Worm (Caenorhabditis elegans) whole organism, L4/young adult: Measurements from ENCODE around the gene E02C12.9.

Source experiments
- W03F9.2 ChIP-seq: fragments of 150-350 bp; optimal IDR thresholded peaks from 2 replicates; lab custom pipeline; 2014; ENCODE audit warnings: missing biosample characterization, missing genetic modification characterization
- him-1 ChIP-seq: sonication (generic microtip); optimal IDR thresholded peaks from 2 replicates; lab custom pipeline; 2016; ENCODE audit warnings: missing genotype, missing genetic modification reagents, missing genetic modification characterization, missing compliant biosample characterization

- TF ChIP-seq W03F9.2 (tag; lab: Kevin White, UChicago) (no peak), him-1 (tag; lab: Kevin White, UChicago) (no peak)
Observed at ce11 chrV:9422745-9423144, 47.5 kb upstream of the E02C12.9 start.
